Worm (Caenorhabditis elegans) whole organism, L3 larva: ENCODE measurements around the gene W06A11.1.

Source experiments
- ceh-16 ChIP-seq: sonication (generic microtip); optimal IDR thresholded peaks from 2 replicates; lab custom pipeline; 2017; ENCODE audit warnings: missing biosample characterization, missing genetic modification characterization
- elt-3 ChIP-seq, 3 experiments: fragments of 150-350 bp in 1 of 3; sonication (generic microtip) in 2 of 3; optimal IDR thresholded peaks; 2 replicates in 2 of 3; 4 replicates in 1 of 3; lab custom pipeline; 2014 to 2017; ENCODE audit warnings: missing biosample characterization in 3 of 3, missing genetic modification characterization in 3 of 3
- lin-39 ChIP-seq: fragments of 150-350 bp; optimal IDR thresholded peaks from 2 replicates; lab custom pipeline; 2018; ENCODE audit warnings: missing biosample characterization, missing genetic modification reagents, missing genetic modification characterization
- nfya-1 ChIP-seq: sonication (generic microtip); optimal IDR thresholded peaks from 2 replicates; lab custom pipeline; 2017; ENCODE audit warnings: missing genetic modification characterization, mild to moderate bottlenecking, missing compliant biosample characterization, antibody characterized with exemption, moderate library complexity; ENCODE audit not compliant: insufficient read depth
- nhr-12 ChIP-seq: fragments of 150-350 bp; optimal IDR thresholded peaks from 2 replicates; lab custom pipeline; 2014; ENCODE audit warnings: missing biosample characterization, missing genetic modification characterization

ce11 chrII:4092502-4092901, 25.1 kb downstream of the W06A11.1 start:
- no peak for TF ChIP-seq nhr-12
- TF ChIP-seq lin-39, result no peak
- TF ChIP-seq elt-3 (tag; optimal IDR thresholded peaks at IDR 0.05; lab: Kevin White, UChicago), result no peak
- TF ChIP-seq ceh-16, result no peak
- TF ChIP-seq nfya-1 (tag; lab: Kevin White, UChicago), result no peak
